Worm (Caenorhabditis elegans) whole organism, L4 larva: ENCODE results near the gene enol-1.

Experiments
- R02D3.7 ChIP-seq: fragments of 150-350 bp; sonication (generic microtip); optimal IDR thresholded peaks from 3 replicates; lab custom pipeline; 2014; ENCODE audit warnings: missing biosample characterization, missing genetic modification characterization
- ceh-28 ChIP-seq: fragments of 150-350 bp; optimal IDR thresholded peaks from 2 replicates; lab custom pipeline; 2014; ENCODE audit warnings: missing biosample characterization, missing genetic modification reagents, missing genetic modification characterization
- ces-1 ChIP-seq: fragments of 150-350 bp; sonication (generic microtip); optimal IDR thresholded peaks from 4 replicates; lab custom pipeline; 2014; ENCODE audit warnings: missing biosample characterization, missing genetic modification reagents, missing genetic modification characterization
- hlh-30 ChIP-seq: sonication (generic microtip); optimal IDR thresholded peaks from 2 replicates; lab custom pipeline; 2017; ENCODE audit warnings: antibody characterized with exemption, mild to moderate bottlenecking, missing genetic modification characterization, missing compliant biosample characterization; ENCODE audit not compliant: insufficient read depth
- nhr-10 ChIP-seq: fragments of 150-350 bp; optimal IDR thresholded peaks from 2 replicates; lab custom pipeline; 2014; ENCODE audit warnings: missing biosample characterization, missing genetic modification characterization
- nhr-6 ChIP-seq: fragments of 150-350 bp; optimal IDR thresholded peaks from 2 replicates; lab custom pipeline; 2014; ENCODE audit warnings: missing biosample characterization, missing genetic modification characterization
- nhr-76 ChIP-seq: fragments of 150-350 bp; optimal IDR thresholded peaks from 2 replicates; lab custom pipeline; 2014; ENCODE audit warnings: missing biosample characterization, missing genetic modification characterization
- skn-1 ChIP-seq: fragments of 150-350 bp; optimal IDR thresholded peaks from 2 replicates; lab custom pipeline; 2014; ENCODE audit warnings: missing biosample characterization, missing genetic modification characterization
- unc-39 ChIP-seq: sonication (generic microtip); optimal IDR thresholded peaks from 2 replicates; lab custom pipeline; 2017; ENCODE audit warnings: missing biosample characterization, missing genetic modification characterization
- zfp-3 ChIP-seq: fragments of 200-800 bp; sonication (Bioruptor generic); conservative IDR thresholded peaks from 2 replicates; pipeline ENCODE4 v1.3.6; 2022; ENCODE audit warnings: missing genetic modification reagents, missing genetic modification characterization, missing compliant biosample characterization

DNA sequence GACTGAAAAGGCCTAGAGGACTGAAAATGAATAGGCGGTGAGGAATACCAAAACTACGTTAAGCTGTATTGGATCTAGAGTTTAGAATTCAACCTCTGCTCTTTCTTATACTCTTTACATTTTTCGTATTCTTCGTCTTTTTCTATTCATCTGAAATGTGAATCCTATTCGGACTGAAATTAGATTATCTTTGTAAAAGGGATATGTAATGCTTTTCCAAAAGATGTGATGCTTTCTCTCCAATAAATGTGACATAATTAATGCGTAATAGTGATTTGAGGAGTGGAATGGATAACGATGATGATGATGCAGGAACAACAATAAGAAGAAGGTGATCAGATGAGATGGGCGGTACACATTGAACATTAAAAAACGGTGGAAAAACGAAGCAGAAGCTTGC lies 17.8 kb downstream of the enol-1 start:
- TF ChIP-seq nhr-10 (no peak), ces-1 (no peak), nhr-76 (tag; lab: Kevin White, UChicago) (no peak), nhr-6 (tag; lab: Kevin White, UChicago) (no peak), ceh-28 (tag; lab: Kevin White, UChicago) (no peak), hlh-30 (tag; lab: Kevin White, UChicago) (no peak), R02D3.7 (tag; lab: Kevin White, UChicago) (no peak), unc-39 (tag; lab: Kevin White, UChicago) (no peak), skn-1 (tag; lab: Kevin White, UChicago) (no peak), zfp-3 (GFP tag; lab: Robert Waterston, UW) (no peak)
